Worm (Caenorhabditis elegans) whole organism, late embryonic: Measurements from ENCODE around the gene F37B12.1.

Experiments
- ama-1 ChIP-seq: fragments of 150-350 bp; optimal IDR thresholded peaks from 2 replicates; lab custom pipeline; 2014
- ceh-45 ChIP-seq: fragments of 200-800 bp; sonication (Bioruptor generic); IDR thresholded peaks from 2 replicates; pipeline ENCODE4 v1.3.6; 2022; ENCODE audit warnings: missing genetic modification reagents, missing genetic modification characterization, missing compliant biosample characterization
- ceh-9 ChIP-seq: sonication (generic microtip); optimal IDR thresholded peaks from 2 replicates; lab custom pipeline; 2016; ENCODE audit warnings: mild to moderate bottlenecking, missing genetic modification characterization, inconsistent platforms, missing compliant biosample characterization
- elt-4 ChIP-seq: sonication (generic microtip); optimal IDR thresholded peaks from 2 replicates; lab custom pipeline; 2016; ENCODE audit warnings: missing genetic modification characterization, missing compliant biosample characterization
- ets-4 ChIP-seq: sonication (generic microtip); optimal IDR thresholded peaks from 2 replicates; lab custom pipeline; 2016; ENCODE audit warnings: missing genetic modification characterization, missing compliant biosample characterization
- fkh-10 ChIP-seq: fragments of 150-350 bp; optimal IDR thresholded peaks from 2 replicates; lab custom pipeline; 2014; ENCODE audit warnings: missing biosample characterization, missing genetic modification reagents, missing genetic modification characterization
- hlh-30 ChIP-seq: sonication (generic microtip); optimal IDR thresholded peaks from 2 replicates; lab custom pipeline; 2017; ENCODE audit warnings: antibody characterized with exemption, missing genetic modification characterization, missing compliant biosample characterization; ENCODE audit not compliant: insufficient read depth
- lim-6 ChIP-seq: sonication (generic microtip); optimal IDR thresholded peaks from 2 replicates; lab custom pipeline; 2016; ENCODE audit warnings: missing genetic modification characterization, missing compliant biosample characterization
- mec-3 ChIP-seq: sonication (generic microtip); optimal IDR thresholded peaks from 2 replicates; lab custom pipeline; 2016; ENCODE audit warnings: borderline replicate concordance, missing genetic modification characterization, missing compliant biosample characterization
- nfya-1 ChIP-seq: sonication (generic microtip); optimal IDR thresholded peaks from 2 replicates; lab custom pipeline; 2017; ENCODE audit warnings: missing genetic modification characterization, mild to moderate bottlenecking, missing compliant biosample characterization, antibody characterized with exemption, moderate library complexity
- nhr-11 ChIP-seq: fragments of 150-350 bp; optimal IDR thresholded peaks from 2 replicates; lab custom pipeline; 2014; ENCODE audit warnings: missing biosample characterization, missing genetic modification characterization
- pha-4 ChIP-seq: fragments of 150-350 bp; optimal IDR thresholded peaks from 2 replicates; lab custom pipeline; 2018; ENCODE audit warnings: missing biosample characterization, missing genetic modification reagents, missing genetic modification characterization
- ref-2 ChIP-seq: sonication (generic microtip); optimal IDR thresholded peaks from 2 replicates; lab custom pipeline; 2016; ENCODE audit warnings: missing genetic modification characterization, missing compliant biosample characterization
- tbx-7 ChIP-seq: sonication (generic microtip); optimal IDR thresholded peaks from 2 replicates; lab custom pipeline; 2016; ENCODE audit warnings: missing genotype, missing genetic modification characterization, missing compliant biosample characterization

DNA sequence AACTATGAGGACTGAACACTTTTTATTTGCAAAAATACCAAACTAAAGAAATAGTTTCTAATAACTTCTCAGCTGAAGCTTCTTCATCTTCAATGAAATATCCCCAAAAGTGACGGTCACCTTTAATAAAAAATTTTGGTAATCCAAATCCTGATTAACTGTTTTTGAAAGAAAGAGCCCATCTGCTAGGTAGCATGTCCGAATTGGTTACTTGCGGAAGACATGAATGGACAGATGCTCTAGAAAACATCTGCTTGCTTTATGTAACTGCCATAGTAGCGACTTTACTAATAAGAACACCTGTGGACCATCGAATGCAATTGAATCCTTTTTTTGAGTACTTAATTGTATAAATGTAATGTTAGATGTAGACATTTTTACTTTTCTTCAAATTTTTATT, 29.9 kb upstream of the F37B12.1 start:
- TF ChIP-seq tbx-7 (tag; lab: Kevin White, UChicago), result no peak
- no peak for TF ChIP-seq mec-3 (tag; lab: Kevin White, UChicago)
- TF ChIP-seq elt-4 (tag; lab: Kevin White, UChicago), result no peak
- no peak for TF ChIP-seq lim-6 (tag; lab: Kevin White, UChicago)
- TF ChIP-seq ceh-45 (GFP tag; lab: Robert Waterston, UW), result no peak
- TF ChIP-seq nfya-1, result no peak
- no peak for TF ChIP-seq pha-4 (tag; lab: Kevin White, UChicago)
- no peak for TF ChIP-seq hlh-30
- no peak for TF ChIP-seq ceh-9
- peak; percentile 56 for TF ChIP-seq ama-1 (lab: Kevin White, UChicago)
- TF ChIP-seq fkh-10, result no peak
- no peak for TF ChIP-seq nhr-11
- TF ChIP-seq ets-4 (tag; lab: Kevin White, UChicago), result no peak
- no peak for TF ChIP-seq ref-2
